Worm (Caenorhabditis elegans) whole organism, L1 larva: ENCODE results near the gene ttr-48.

Source experiments
- C04F5.9 ChIP-seq: sonication (generic microtip); optimal IDR thresholded peaks from 2 replicates; lab custom pipeline; 2016; ENCODE audit warnings: missing genetic modification characterization, missing compliant biosample characterization
- C34B4.2 ChIP-seq: sonication (generic microtip); optimal IDR thresholded peaks from 2 replicates; lab custom pipeline; 2017; ENCODE audit warnings: mild to moderate bottlenecking, missing genetic modification characterization, missing compliant biosample characterization
- alr-1 ChIP-seq: fragments of 200-800 bp; sonication (Bioruptor generic); optimal IDR thresholded peaks from 2 replicates; lab custom pipeline; 2018; ENCODE audit warnings: borderline replicate concordance, mild to moderate bottlenecking, missing genetic modification characterization, missing compliant biosample characterization
- ama-1 ChIP-seq: fragments of 150-350 bp; optimal IDR thresholded peaks from 2 replicates; lab custom pipeline; 2014
- blmp-1 ChIP-seq: fragments of 150-350 bp; optimal IDR thresholded peaks from 2 replicates; lab custom pipeline; 2014; ENCODE audit warnings: missing biosample characterization, missing genetic modification characterization
- ceh-82 ChIP-seq, 3 experiments: fragments of 150-350 bp in 1 of 3; sonication (generic microtip) in 2 of 3; optimal IDR thresholded peaks; 2 replicates each; lab custom pipeline; 2014 to 2017; ENCODE audit warnings: missing biosample characterization in 3 of 3, missing genetic modification characterization in 3 of 3
- egl-27 ChIP-seq, 2 experiments: fragments of 150-350 bp in 1 of 2; sonication (generic microtip); optimal IDR thresholded peaks; 3 replicates each; lab custom pipeline; 2017 to 2018; ENCODE audit warnings: missing biosample characterization in 2 of 2, missing genetic modification characterization in 2 of 2, missing genetic modification reagents in 2 of 2
- elt-2 ChIP-seq: sonication (generic microtip); optimal IDR thresholded peaks from 2 replicates; lab custom pipeline; 2016; ENCODE audit warnings: missing genetic modification characterization, mild to moderate bottlenecking, inconsistent platforms, missing compliant biosample characterization, missing genetic modification reagents
- elt-3 ChIP-seq, 6 experiments: fragments of 150-350 bp in 1 of 6; sonication (generic microtip); optimal IDR thresholded peaks; 2 replicates each; lab custom pipeline; 2017 to 2018; ENCODE audit warnings: missing biosample characterization in 6 of 6, missing genetic modification characterization in 6 of 6, inconsistent platforms in 1 of 6
- fkh-8 ChIP-seq: sonication (generic microtip); optimal IDR thresholded peaks from 2 replicates; lab custom pipeline; 2016; ENCODE audit warnings: mild to moderate bottlenecking, missing genetic modification characterization, missing compliant biosample characterization
- hpl-2 ChIP-seq: fragments of 150-350 bp; optimal IDR thresholded peaks from 2 replicates; lab custom pipeline; 2014; ENCODE audit warnings: missing biosample characterization, missing genetic modification reagents, missing genetic modification characterization
- isw-1 ChIP-seq: fragments of 200-800 bp; sonication (Bioruptor generic); IDR thresholded peaks from 2 replicates; pipeline ENCODE4 v1.3.6; 2022; ENCODE audit warnings: missing genetic modification characterization, missing compliant biosample characterization
- jun-1 ChIP-seq: fragments of 150-350 bp; optimal IDR thresholded peaks from 2 replicates; lab custom pipeline; 2014; ENCODE audit warnings: missing biosample characterization, missing genetic modification reagents, missing genetic modification characterization
- lin-14 ChIP-seq: fragments of 200-800 bp; sonication (Bioruptor generic); optimal IDR thresholded peaks from 2 replicates; lab custom pipeline; 2018; ENCODE audit warnings: mild to moderate bottlenecking, missing genetic modification characterization, moderate library complexity, missing compliant biosample characterization
- lin-35 ChIP-seq, 2 experiments: fragments of 150-350 bp; optimal IDR thresholded peaks; 2 replicates each; lab custom pipeline; 2014; ENCODE audit warnings: missing biosample characterization in 2 of 2, missing genetic modification characterization in 2 of 2, missing genetic modification reagents in 2 of 2
- lsy-2 ChIP-seq, 2 experiments: fragments of 150-350 bp; optimal IDR thresholded peaks; 2 replicates each; lab custom pipeline; 2014; ENCODE audit warnings: missing biosample characterization in 2 of 2, missing genetic modification characterization in 2 of 2
- mdl-1 ChIP-seq, 2 experiments: fragments of 150-350 bp; optimal IDR thresholded peaks; 2 replicates each; lab custom pipeline; 2014 to 2017; ENCODE audit warnings: missing biosample characterization in 2 of 2, missing genetic modification characterization in 2 of 2, inconsistent platforms in 1 of 2
- mef-2 ChIP-seq: fragments of 150-350 bp; optimal IDR thresholded peaks from 2 replicates; lab custom pipeline; 2014; ENCODE audit warnings: missing biosample characterization, missing genetic modification characterization
- nhr-20 ChIP-seq: sonication (generic microtip); optimal IDR thresholded peaks from 2 replicates; lab custom pipeline; 2016; ENCODE audit warnings: mild to moderate bottlenecking, missing genetic modification characterization, missing compliant biosample characterization
- nhr-237 ChIP-seq: fragments of 150-350 bp; optimal IDR thresholded peaks from 2 replicates; lab custom pipeline; 2014; ENCODE audit warnings: missing biosample characterization, missing genetic modification characterization
- nhr-71 ChIP-seq: sonication (generic microtip); optimal IDR thresholded peaks from 2 replicates; lab custom pipeline; 2016; ENCODE audit warnings: mild to moderate bottlenecking, missing genetic modification characterization, moderate library complexity, missing compliant biosample characterization
- nhr-77 ChIP-seq: fragments of 150-350 bp; optimal IDR thresholded peaks from 2 replicates; lab custom pipeline; 2014; ENCODE audit warnings: missing biosample characterization, missing genetic modification characterization
- nhr-85 ChIP-seq: sonication (generic microtip); peaks from one replicate; lab custom pipeline; 2016; ENCODE audit warnings: missing genetic modification characterization, inconsistent platforms, missing compliant biosample characterization
- nhr-90 ChIP-seq: sonication (generic microtip); optimal IDR thresholded peaks from 2 replicates; lab custom pipeline; 2016; ENCODE audit warnings: mild to moderate bottlenecking, missing genetic modification characterization, missing compliant biosample characterization; ENCODE audit not compliant: poor library complexity
- pag-3 ChIP-seq: sonication (generic microtip); optimal IDR thresholded peaks from 2 replicates; lab custom pipeline; 2017; ENCODE audit warnings: missing genetic modification characterization, mild to moderate bottlenecking, missing compliant biosample characterization, antibody characterized with exemption, borderline replicate concordance; ENCODE audit not compliant: insufficient read depth
- pqm-1 ChIP-seq: sonication (generic microtip); optimal IDR thresholded peaks from 3 replicates; lab custom pipeline; 2017; ENCODE audit warnings: missing biosample characterization, missing genetic modification characterization
- rnt-1 ChIP-seq: sonication (generic microtip); optimal IDR thresholded peaks from 2 replicates; lab custom pipeline; 2016; ENCODE audit warnings: mild to moderate bottlenecking, missing genetic modification characterization, moderate library complexity, missing compliant biosample characterization
- skn-1 ChIP-seq: fragments of 150-350 bp; optimal IDR thresholded peaks from 2 replicates; lab custom pipeline; 2014; ENCODE audit warnings: missing biosample characterization, missing genetic modification characterization
- snu-23 ChIP-seq: sonication (generic microtip); optimal IDR thresholded peaks from 2 replicates; lab custom pipeline; 2016; ENCODE audit warnings: missing genetic modification characterization, missing compliant biosample characterization
- sptf-1 ChIP-seq: fragments of 150-350 bp; optimal IDR thresholded peaks from 2 replicates; lab custom pipeline; 2014; ENCODE audit warnings: missing biosample characterization, missing genetic modification characterization
- sup-37 ChIP-seq: fragments of 200-800 bp; sonication (Bioruptor generic); optimal IDR thresholded peaks from 2 replicates; lab custom pipeline; 2018; ENCODE audit warnings: mild to moderate bottlenecking, missing genetic modification characterization, missing compliant biosample characterization
- tbx-2 ChIP-seq: sonication (generic microtip); optimal IDR thresholded peaks from 2 replicates; lab custom pipeline; 2016; ENCODE audit warnings: missing genetic modification characterization, missing compliant biosample characterization
- tlp-1 ChIP-seq: fragments of 150-350 bp; optimal IDR thresholded peaks from 2 replicates; lab custom pipeline; 2014; ENCODE audit warnings: missing biosample characterization, missing genetic modification characterization
- unc-86 ChIP-seq: sonication (generic microtip); optimal IDR thresholded peaks from 2 replicates; lab custom pipeline; 2016; ENCODE audit warnings: missing genetic modification characterization, missing compliant biosample characterization
- ztf-11 ChIP-seq, 2 experiments: sonication (generic microtip); optimal IDR thresholded peaks; 2 replicates each; lab custom pipeline; 2016 to 2017; ENCODE audit warnings: missing genetic modification characterization in 2 of 2, missing biosample characterization in 1 of 2, missing compliant biosample characterization in 1 of 2
- ztf-4 ChIP-seq: fragments of 150-350 bp; optimal IDR thresholded peaks from 2 replicates; lab custom pipeline; 2014; ENCODE audit warnings: missing biosample characterization, missing genetic modification characterization

The ttr-48 gene

DNA sequence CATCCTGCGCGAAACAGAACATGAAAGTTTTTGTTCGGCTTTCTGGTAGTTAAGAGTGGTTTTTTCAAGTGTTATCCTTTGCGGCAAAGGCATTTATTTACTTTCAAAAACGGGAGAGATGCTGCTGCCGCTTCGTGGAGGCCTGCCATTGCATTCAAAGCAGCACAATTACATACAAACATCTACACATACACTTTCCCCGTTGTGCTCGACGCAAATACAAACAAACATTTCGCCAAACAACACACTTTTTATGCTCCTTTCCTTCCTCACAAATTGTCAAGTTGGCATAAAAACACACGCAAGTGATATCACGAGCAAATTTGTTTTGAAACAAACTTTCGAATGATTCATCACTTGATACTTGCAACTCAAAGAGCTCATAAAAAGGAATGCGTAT, 16.1 kb downstream of the ttr-48 start:
- peak; percentile 55 for TF ChIP-seq lin-14
- TF ChIP-seq egl-27 (tag; optimal IDR thresholded peaks at IDR 0.05; lab: Kevin White, UChicago), result peak in 1 of 2 experiments; percentile 21
- TF ChIP-seq ama-1, result peak; percentile 1
- TF ChIP-seq rnt-1 (tag; lab: Kevin White, UChicago), result peak; percentile 11
- peak in 1 of 2 experiments; percentile 12 for TF ChIP-seq mdl-1 (tag; optimal IDR thresholded peaks at IDR 0.05; lab: Kevin White, UChicago)
- TF ChIP-seq unc-86 (tag; lab: Kevin White, UChicago), result no peak
- TF ChIP-seq nhr-77, result peak; percentile 44
- TF ChIP-seq nhr-71 (tag; lab: Kevin White, UChicago), result no peak
- TF ChIP-seq nhr-20 (tag; lab: Kevin White, UChicago), result peak; percentile 5
- TF ChIP-seq tbx-2, result peak; percentile 45
- TF ChIP-seq, all 84 proteins: peak for 8

DNA sequence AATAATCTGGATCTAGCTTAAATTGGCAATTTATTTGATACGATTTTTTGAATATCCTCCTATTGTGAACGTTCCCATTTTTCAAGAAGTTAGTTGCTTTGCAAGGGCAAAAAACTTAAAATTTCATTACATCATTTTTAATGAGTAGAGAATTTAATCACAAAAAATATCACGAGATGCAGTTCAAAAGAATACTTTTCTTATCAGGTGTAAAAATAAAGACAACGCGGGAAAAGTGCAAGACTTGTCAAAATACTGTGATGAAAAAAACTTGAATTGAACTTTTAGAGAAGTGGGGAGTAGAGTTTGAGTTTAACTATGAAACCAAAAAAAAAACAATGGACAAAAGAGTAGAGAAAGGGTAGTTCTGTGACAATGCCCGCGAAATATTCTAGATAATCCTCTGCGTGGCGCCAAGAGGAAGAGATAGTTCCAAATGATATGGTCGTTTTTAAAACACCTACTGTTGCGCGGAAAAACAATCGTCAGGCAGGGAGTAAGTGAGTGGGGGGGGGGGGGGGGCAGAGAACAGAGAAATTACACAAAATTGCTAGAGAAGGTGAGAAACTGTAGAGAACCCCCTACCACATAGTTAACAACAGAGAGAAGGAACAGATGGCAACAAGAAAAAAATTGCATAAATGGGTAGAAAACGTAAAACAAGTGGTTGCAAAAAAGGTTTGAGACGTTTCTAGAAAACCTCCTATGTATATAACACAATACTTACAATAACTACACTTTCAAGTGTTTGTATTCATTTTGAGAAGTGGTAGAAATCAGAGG, 17.1 kb downstream of the ttr-48 start:
- TF ChIP-seq skn-1 (tag; lab: Kevin White, UChicago) (no peak), elt-2 (tag; lab: Kevin White, UChicago) (peak; percentile 68), snu-23 (peak; percentile 1), lin-14 (peak; percentile 25), nhr-85 (peak; percentile 72), ztf-11 (tag; optimal IDR thresholded peaks at IDR 0.05; lab: Kevin White, UChicago) (no peak), nhr-237 (no peak), blmp-1 (peak; percentile 35)

DNA sequence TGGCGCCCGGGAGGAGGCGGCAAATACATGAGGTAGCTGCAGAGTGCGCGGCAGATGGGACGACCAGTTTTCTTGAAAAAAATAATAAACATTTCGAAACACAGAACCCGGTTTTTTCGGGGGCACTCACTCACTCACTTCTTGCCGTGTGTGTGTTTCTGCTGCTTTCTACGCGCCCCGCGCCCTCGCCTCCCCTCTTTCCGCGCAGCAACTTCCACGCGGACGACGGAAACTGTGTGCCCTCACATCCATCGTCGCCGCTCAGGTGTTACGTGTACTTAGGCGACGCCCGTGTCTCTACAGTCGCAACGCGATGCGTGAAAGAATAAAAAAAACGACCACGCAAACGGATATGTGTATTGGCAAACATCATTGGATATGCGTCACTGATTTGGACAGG, 17.8 kb downstream of the ttr-48 start:
- TF ChIP-seq blmp-1 (peak; percentile 27), fkh-8 (tag; lab: Kevin White, UChicago) (no peak), sptf-1 (no peak), lsy-2 (tag; optimal IDR thresholded peaks at IDR 0.05; lab: Kevin White, UChicago) (no peak), sup-37 (GFP tag; lab: Kevin White, UChicago) (peak; percentile 1), ztf-4 (tag; lab: Kevin White, UChicago) (no peak)

DNA sequence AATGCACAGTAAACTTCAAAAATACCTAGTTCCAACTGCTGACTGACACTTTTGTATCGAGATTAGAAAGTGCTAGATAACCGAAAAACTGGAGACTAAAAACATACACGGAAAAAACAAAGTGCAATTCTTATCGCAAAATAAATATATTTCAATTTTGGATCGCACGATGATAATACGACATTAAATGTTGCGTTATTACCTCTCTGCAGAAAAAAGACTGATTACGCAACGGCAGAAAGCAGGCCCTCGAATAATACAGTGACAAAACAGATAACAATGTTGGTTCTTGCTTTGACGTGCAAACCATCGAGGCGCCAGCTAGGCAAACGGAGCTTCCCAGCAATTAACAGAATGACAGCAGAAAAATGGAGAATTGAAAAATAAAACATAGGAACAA, 18.4 kb downstream of the ttr-48 start:
- no peak for TF ChIP-seq C04F5.9 (tag; lab: Kevin White, UChicago)
- TF ChIP-seq isw-1 (GFP tag; lab: Robert Waterston, UW), result no peak
- TF ChIP-seq nhr-71 (tag; lab: Kevin White, UChicago), result peak; percentile 19
- peak; percentile 32 for TF ChIP-seq lin-14
- no peak for TF ChIP-seq jun-1 (tag; lab: Kevin White, UChicago)
- TF ChIP-seq nhr-90 (tag; lab: Kevin White, UChicago), result peak; percentile 43
- no peak for TF ChIP-seq ceh-82 (tag; optimal IDR thresholded peaks at IDR 0.05; lab: Kevin White, UChicago)
- TF ChIP-seq unc-86 (tag; lab: Kevin White, UChicago), result no peak
- TF ChIP-seq pqm-1 (tag; lab: Kevin White, UChicago), result peak; percentile 92
- peak; percentile 14 for TF ChIP-seq nhr-20 (tag; lab: Kevin White, UChicago)
- peak in 1 of 2 experiments; percentile 42 for TF ChIP-seq lin-35 (GFP tag; optimal IDR thresholded peaks at IDR 0.05; lab: Kevin White, UChicago)
- no peak for TF ChIP-seq C34B4.2 (tag; lab: Kevin White, UChicago)
- no peak for TF ChIP-seq mef-2 (tag; lab: Kevin White, UChicago)
- TF ChIP-seq elt-2 (tag; lab: Kevin White, UChicago), result peak; percentile 98
- no peak for TF ChIP-seq fkh-8 (tag; lab: Kevin White, UChicago)
- peak; percentile 68 for TF ChIP-seq tlp-1 (tag; lab: Kevin White, UChicago)

DNA sequence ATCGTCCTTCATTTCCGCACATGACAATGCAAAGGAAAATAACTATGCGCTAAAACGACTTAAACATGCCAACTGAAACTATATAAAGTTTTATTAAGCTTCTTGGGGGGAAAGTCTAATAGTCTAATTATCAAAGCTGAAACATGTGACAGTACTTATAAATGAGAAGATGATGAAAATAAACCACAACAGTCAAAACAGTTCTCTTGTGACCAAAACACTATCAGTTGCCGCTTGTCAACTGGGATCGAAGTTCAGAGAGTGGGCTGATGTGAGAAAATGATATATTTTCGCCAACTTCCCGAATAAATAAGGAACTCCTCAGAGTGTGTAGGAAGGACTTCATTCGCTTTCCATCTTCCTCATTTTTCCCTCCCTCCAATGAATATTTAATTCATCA, 20.2 kb downstream of the ttr-48 start:
- TF ChIP-seq alr-1 (tag; lab: Kevin White, UChicago) (no peak), hpl-2 (GFP tag; lab: Kevin White, UChicago) (no peak), elt-3 (tag; optimal IDR thresholded peaks at IDR 0.05; lab: Kevin White, UChicago) (peak in 1 of 6 experiments; percentile 22), elt-2 (tag; lab: Kevin White, UChicago) (peak; percentile 71), blmp-1 (peak; percentile 5), lin-35 (GFP tag; optimal IDR thresholded peaks at IDR 0.05; lab: Kevin White, UChicago) (peak in 1 of 2 experiments; percentile 34), unc-86 (tag; lab: Kevin White, UChicago) (peak; percentile 48), pag-3 (no peak)
